Fruit fly (Drosophila melanogaster) whole organism, embryonic: Measurements from ENCODE around the gene Ugt49B2.

Experiments
- Antp ChIP-seq: fragments of 200-800 bp; sonication (Bioruptor generic); optimal IDR thresholded peaks from 3 replicates; lab custom pipeline; 2016; ENCODE audit warnings: missing biosample characterization, missing genetic modification characterization
- CG10267 ChIP-seq: fragments of 200-800 bp; sonication (Bioruptor generic); optimal IDR thresholded peaks from 2 replicates; lab custom pipeline; 2018; ENCODE audit warnings: missing biosample characterization, mild to moderate bottlenecking, missing genetic modification characterization, moderate library complexity
- CG10654 ChIP-seq: fragments of 200-800 bp; sonication (Bioruptor generic); optimal IDR thresholded peaks from 2 replicates; lab custom pipeline; 2016; ENCODE audit warnings: missing biosample characterization, missing genetic modification characterization
- CG12744 ChIP-seq: fragments of 200-800 bp; sonication (Bioruptor generic); optimal IDR thresholded peaks from 2 replicates; lab custom pipeline; 2016; ENCODE audit warnings: missing biosample characterization, missing genetic modification characterization
- CG15011 ChIP-seq: fragments of 200-800 bp; sonication (Bioruptor generic); optimal IDR thresholded peaks from 3 replicates; lab custom pipeline; 2018; ENCODE audit warnings: missing biosample characterization, mild to moderate bottlenecking, missing genetic modification characterization
- CG16815 ChIP-seq: fragments of 200-800 bp; sonication (Bioruptor generic); optimal IDR thresholded peaks from 3 replicates; lab custom pipeline; 2017; ENCODE audit warnings: missing biosample characterization, mild to moderate bottlenecking, missing genetic modification characterization
- CG32532 ChIP-seq: fragments of 200-800 bp; sonication (Bioruptor generic); IDR thresholded peaks from 2 replicates; pipeline ENCODE4 v1.3.6; 2022; ENCODE audit warnings: missing biosample characterization, missing genetic modification characterization
- CG3407 ChIP-seq: fragments of 200-800 bp; sonication (Bioruptor generic); optimal IDR thresholded peaks from 2 replicates; lab custom pipeline; 2018; ENCODE audit warnings: missing biosample characterization, mild to moderate bottlenecking, missing genetic modification characterization
- CG4820 ChIP-seq: fragments of 200-800 bp; sonication (Bioruptor generic); optimal IDR thresholded peaks from 3 replicates; lab custom pipeline; 2016; ENCODE audit warnings: missing biosample characterization, missing genetic modification characterization
- CG6254 ChIP-seq: fragments of 200-800 bp; sonication (Bioruptor generic); optimal IDR thresholded peaks from 3 replicates; lab custom pipeline; 2017; ENCODE audit warnings: mild to moderate bottlenecking, missing biosample characterization, missing genetic modification reagents, missing genetic modification characterization
- CG6689 ChIP-seq: fragments of 200-800 bp; sonication (Bioruptor generic); IDR thresholded peaks from 2 replicates; pipeline ENCODE4 v1.3.6; 2022; ENCODE audit warnings: missing biosample characterization, missing genetic modification characterization
- CG6854 ChIP-seq: fragments of 200-800 bp; sonication (Bioruptor generic); optimal IDR thresholded peaks from 3 replicates; lab custom pipeline; 2017; ENCODE audit warnings: missing biosample characterization, mild to moderate bottlenecking, missing genetic modification characterization
- CG7745 ChIP-seq: fragments of 200-800 bp; sonication (Bioruptor generic); optimal IDR thresholded peaks from 2 replicates; lab custom pipeline; 2018; ENCODE audit warnings: missing biosample characterization, mild to moderate bottlenecking, missing genetic modification characterization, moderate library complexity
- CG8290 ChIP-seq, 3 experiments: fragments of 200-800 bp; sonication (Bioruptor generic); optimal IDR thresholded peaks; 2 replicates each; lab custom pipeline; 2016 to 2019; ENCODE audit warnings: missing biosample characterization in 3 of 3, missing genetic modification characterization in 3 of 3, mild to moderate bottlenecking in 2 of 3, moderate library complexity in 1 of 3
- CG9437 ChIP-seq: fragments of 200-800 bp; sonication (Bioruptor generic); optimal IDR thresholded peaks from 2 replicates; lab custom pipeline; 2018; ENCODE audit warnings: missing biosample characterization, mild to moderate bottlenecking, missing genetic modification characterization
- CG9876 ChIP-seq: fragments of 200-800 bp; sonication (Bioruptor generic); optimal IDR thresholded peaks from 2 replicates; lab custom pipeline; 2016; ENCODE audit warnings: missing biosample characterization, missing genetic modification characterization
- Deaf1 ChIP-seq: fragments of 200-800 bp; optimal IDR thresholded peaks from 3 replicates; lab custom pipeline; 2019; ENCODE audit warnings: missing biosample characterization, mild to moderate bottlenecking, missing genetic modification characterization, moderate library complexity
- Ets65A ChIP-seq: fragments of 200-800 bp; sonication (Bioruptor generic); peaks from one replicate; lab custom pipeline; 2016; ENCODE audit warnings: missing biosample characterization, missing genetic modification characterization
- HHEX ChIP-seq: fragments of 200-800 bp; sonication (Bioruptor generic); optimal IDR thresholded peaks from 3 replicates; lab custom pipeline; 2017; ENCODE audit warnings: missing biosample characterization, mild to moderate bottlenecking, missing genetic modification characterization, missing genetic modification reagents
- HLH54F ChIP-seq: fragments of 200-800 bp; sonication (Bioruptor generic); optimal IDR thresholded peaks from 3 replicates; lab custom pipeline; 2016; ENCODE audit warnings: missing biosample characterization, missing genetic modification characterization
- HLHmδ ChIP-seq: fragments of 200-800 bp; sonication (Bioruptor generic); optimal IDR thresholded peaks from 2 replicates; lab custom pipeline; 2018; ENCODE audit warnings: missing biosample characterization, mild to moderate bottlenecking, missing genetic modification characterization, moderate library complexity
- Hmr ChIP-seq: fragments of 200-800 bp; sonication (Bioruptor generic); optimal IDR thresholded peaks from 3 replicates; lab custom pipeline; 2017; ENCODE audit warnings: mild to moderate bottlenecking, missing biosample characterization, missing genetic modification reagents, missing genetic modification characterization
- Hmx ChIP-seq: fragments of 200-800 bp; sonication (Bioruptor generic); optimal IDR thresholded peaks from 2 replicates; lab custom pipeline; 2016; ENCODE audit warnings: missing biosample characterization, missing genetic modification characterization
- Hr51 ChIP-seq, 2 experiments: fragments of 200-800 bp; sonication (Bioruptor generic); optimal IDR thresholded peaks; 2 replicates in 1 of 2; 3 replicates in 1 of 2; lab custom pipeline; 2016 to 2018; ENCODE audit warnings: missing biosample characterization in 2 of 2, missing genetic modification characterization in 2 of 2, mild to moderate bottlenecking in 1 of 2, moderate library complexity in 1 of 2
- Med ChIP-seq: fragments of 200-800 bp; sonication (Bioruptor generic); peaks from one replicate; lab custom pipeline; 2016; ENCODE audit warnings: missing biosample characterization, missing genetic modification characterization, mild to moderate bottlenecking, inconsistent platforms, moderate library complexity
- Rfx ChIP-seq: fragments of 200-800 bp; sonication (Bioruptor generic); IDR thresholded peaks from 2 replicates; pipeline ENCODE4 v1.3.6; 2022; ENCODE audit warnings: missing biosample characterization, missing genetic modification characterization
- Stat92E ChIP-seq, 3 experiments: fragments of >200 bp in 2 of 3; fragments of 200-800 bp in 1 of 3; sonication (Bioruptor generic) in 1 of 3; optimal IDR thresholded peaks; 2 replicates each; lab custom pipeline; 2017 to 2019; ENCODE audit warnings: missing biosample characterization in 3 of 3, missing genetic modification characterization in 3 of 3, mild to moderate bottlenecking in 1 of 3, moderate library complexity in 1 of 3
- Vsx1 ChIP-seq: fragments of 200-800 bp; sonication (Bioruptor generic); optimal IDR thresholded peaks from 2 replicates; lab custom pipeline; 2017; ENCODE audit warnings: missing biosample characterization, mild to moderate bottlenecking, missing genetic modification characterization, missing genetic modification reagents
- bab2 ChIP-seq: fragments of 200-800 bp; sonication (Bioruptor generic); optimal IDR thresholded peaks from 2 replicates; lab custom pipeline; 2016; ENCODE audit warnings: missing biosample characterization, missing genetic modification characterization
- bbx ChIP-seq: fragments of 200-800 bp; sonication (Bioruptor generic); IDR thresholded peaks from 2 replicates; pipeline ENCODE4 v1.3.6; 2022; ENCODE audit warnings: missing biosample characterization, missing genetic modification characterization; ENCODE audit not compliant: partially characterized antibody
- br ChIP-seq: fragments of >200 bp; optimal IDR thresholded peaks from 2 replicates; lab custom pipeline; 2017
- chinmo ChIP-seq: fragments of 200-800 bp; sonication (Bioruptor generic); IDR thresholded peaks from 4 replicates; pipeline ENCODE4 v1.3.6; 2022; ENCODE audit warnings: missing biosample characterization, missing genetic modification characterization; ENCODE audit not compliant: partially characterized antibody
- crol ChIP-seq: fragments of 200-800 bp; sonication (Bioruptor generic); IDR thresholded peaks from 2 replicates; pipeline ENCODE4 v1.3.6; 2022; ENCODE audit warnings: missing biosample characterization, missing genetic modification characterization
- eyg ChIP-seq: fragments of 200-800 bp; sonication (Bioruptor generic); optimal IDR thresholded peaks from 3 replicates; lab custom pipeline; 2016; ENCODE audit warnings: missing biosample characterization, missing genetic modification characterization
- fd96Cb ChIP-seq: fragments of 200-800 bp; sonication (Bioruptor generic); optimal IDR thresholded peaks from 2 replicates; lab custom pipeline; 2018; ENCODE audit warnings: missing biosample characterization, mild to moderate bottlenecking, missing genetic modification characterization, moderate library complexity
- fu2 ChIP-seq: fragments of 200-800 bp; sonication (Bioruptor generic); optimal IDR thresholded peaks from 2 replicates; lab custom pipeline; 2016; ENCODE audit warnings: missing biosample characterization, missing genetic modification characterization
- grn ChIP-seq: fragments of 200-800 bp; sonication (Bioruptor generic); optimal IDR thresholded peaks from 3 replicates; lab custom pipeline; 2017; ENCODE audit warnings: missing biosample characterization, missing genetic modification characterization
- insv ChIP-seq, 2 experiments: fragments of 200-800 bp; sonication (Bioruptor generic); optimal IDR thresholded peaks; 3 replicates each; lab custom pipeline; 2016 to 2018; ENCODE audit warnings: missing biosample characterization in 2 of 2, missing genetic modification characterization in 2 of 2
- jing ChIP-seq: fragments of 200-800 bp; sonication (Bioruptor generic); optimal IDR thresholded peaks from 2 replicates; lab custom pipeline; 2018; ENCODE audit warnings: missing biosample characterization, mild to moderate bottlenecking, missing genetic modification characterization
- lab ChIP-seq: fragments of 200-800 bp; sonication (Bioruptor generic); optimal IDR thresholded peaks from 3 replicates; lab custom pipeline; 2017; ENCODE audit warnings: missing biosample characterization, missing genetic modification characterization, mild to moderate bottlenecking, moderate library complexity, missing genetic modification reagents
- lbe ChIP-seq: fragments of 200-800 bp; sonication (Bioruptor generic); optimal IDR thresholded peaks from 2 replicates; lab custom pipeline; 2016; ENCODE audit warnings: missing biosample characterization, mild to moderate bottlenecking, missing genetic modification characterization
- nau ChIP-seq: fragments of 200-800 bp; sonication (Bioruptor generic); optimal IDR thresholded peaks from 3 replicates; lab custom pipeline; 2017; ENCODE audit warnings: missing biosample characterization, mild to moderate bottlenecking, missing genetic modification characterization, missing genetic modification reagents
- oc ChIP-seq: fragments of 200-800 bp; sonication (Bioruptor generic); optimal IDR thresholded peaks from 2 replicates; lab custom pipeline; 2018; ENCODE audit warnings: missing biosample characterization, mild to moderate bottlenecking, missing genetic modification characterization, moderate library complexity
- org-1 ChIP-seq: fragments of 200-800 bp; sonication (Bioruptor generic); optimal IDR thresholded peaks from 2 replicates; lab custom pipeline; 2017; ENCODE audit warnings: missing biosample characterization, missing genetic modification characterization
- pan ChIP-seq, 4 experiments: fragments of >200 bp in 3 of 4; fragments of 200-800 bp in 1 of 4; sonication (Bioruptor generic) in 1 of 4; optimal IDR thresholded peaks in 3 of 4; IDR thresholded peaks in 1 of 4; 2 replicates each; pipeline versions ENCODE4 v1.3.6 to Lab custom; 2017 to 2022; ENCODE audit warnings: missing biosample characterization in 2 of 4, missing genetic modification characterization in 2 of 4, mixed read lengths in 1 of 4
- tio ChIP-seq: fragments of 200-800 bp; sonication (Bioruptor generic); optimal IDR thresholded peaks from 2 replicates; lab custom pipeline; 2017; ENCODE audit warnings: missing biosample characterization, missing genetic modification characterization, inconsistent platforms
- vfl ChIP-seq: fragments of 200-800 bp; sonication (Bioruptor generic); optimal IDR thresholded peaks from 2 replicates; lab custom pipeline; 2016; ENCODE audit warnings: missing biosample characterization, missing genetic modification characterization
- z ChIP-seq: fragments of 200-800 bp; sonication (Bioruptor generic); IDR thresholded peaks from 3 replicates; pipeline ENCODE4 v1.3.6; 2022; ENCODE audit warnings: missing biosample characterization, missing genetic modification characterization

Gene Ugt49B2

dm6 chr3R:21419932-21420331, 20.4 kb upstream of the Ugt49B2 start (continued):
- TF ChIP-seq CG9876 (GFP tag; lab: Kevin White, UChicago) (no peak), fd96Cb (tag; lab: Kevin White, UChicago) (peak; percentile 65), CG16815 (GFP tag; lab: Kevin White, UChicago) (peak; percentile 19), nau (GFP tag; lab: Kevin White, UChicago) (no peak), CG3407 (GFP tag; lab: Kevin White, UChicago) (no peak), HLHmδ (GFP tag; lab: Kevin White, UChicago) (no peak), org-1 (peak; percentile 16), Hmx (no peak), CG10654 (GFP tag; lab: Kevin White, UChicago) (peak; percentile 37), CG6854 (GFP tag; lab: Kevin White, UChicago) (peak; percentile 20), br (lab: Kevin White, UChicago) (no peak), CG15011 (GFP tag; lab: Kevin White, UChicago) (peak; percentile 29), HHEX (GFP tag; lab: Kevin White, UChicago) (peak; percentile 33), bab2 (no peak), jing (GFP tag; lab: Kevin White, UChicago) (no peak), CG12744 (GFP tag; lab: Kevin White, UChicago) (no peak), CG7745 (tag; lab: Kevin White, UChicago) (no peak), HLH54F (no peak), CG10267 (peak; percentile 71)

DNA sequence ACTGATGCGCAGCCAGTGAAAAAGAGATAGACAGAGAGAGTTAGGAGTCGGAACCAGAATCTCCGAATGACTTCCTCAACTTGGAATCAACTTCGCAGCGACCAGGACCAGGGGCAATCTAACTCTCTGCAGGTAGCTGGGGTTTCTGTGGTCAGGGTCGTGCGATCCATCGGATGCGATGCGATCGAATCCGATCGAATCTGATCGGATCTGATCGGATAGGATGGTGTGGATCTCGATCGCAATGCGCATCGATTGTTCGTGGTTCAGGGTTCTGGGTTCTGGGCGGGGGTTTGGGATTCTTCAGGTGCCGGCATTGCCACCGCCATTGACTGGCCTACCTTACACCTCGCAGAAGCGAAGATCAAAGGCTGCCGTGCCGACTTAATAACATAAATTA, 19.7 kb upstream of the Ugt49B2 start:
- TF ChIP-seq insv (GFP tag; optimal IDR thresholded peaks at IDR 0.05; lab: Kevin White, UChicago), result peak in 1 of 2 experiments; percentile 45
- TF ChIP-seq tio (GFP tag; lab: Kevin White, UChicago), result no peak
- TF ChIP-seq grn (GFP tag; lab: Kevin White, UChicago), result peak; percentile 95

DNA sequence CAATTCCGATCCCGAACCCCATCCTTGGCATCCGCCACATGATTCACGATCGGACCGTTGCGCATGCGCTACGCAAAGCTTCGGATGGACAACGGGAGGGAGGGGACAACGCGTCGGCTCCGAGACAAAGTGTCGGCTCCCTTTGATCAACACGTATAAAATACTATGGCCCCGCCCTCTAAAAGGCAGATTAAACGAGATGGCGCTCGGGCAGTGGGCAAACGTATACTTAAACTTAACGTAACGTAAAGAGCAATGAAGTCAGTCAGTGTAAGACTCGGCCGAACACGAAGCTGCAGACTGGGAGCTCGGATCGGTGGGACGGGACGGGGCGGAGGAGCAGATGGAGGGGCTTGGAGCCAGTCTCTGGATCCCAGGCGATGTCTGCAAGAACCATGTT, 17.3 kb upstream of the Ugt49B2 start:
- TF ChIP-seq Stat92E (GFP tag; optimal IDR thresholded peaks at IDR 0.05; lab: Kevin White, UChicago) (no peak), CG4820 (no peak), CG9437 (GFP tag; lab: Kevin White, UChicago) (peak; percentile 62), Rfx (GFP tag; lab: Robert Waterston, UW) (no peak), Hmr (GFP tag; lab: Kevin White, UChicago) (no peak), z (GFP tag; lab: Robert Waterston, UW) (no peak), Med (GFP tag; lab: Kevin White, UChicago) (peak; percentile 45), Deaf1 (tag; lab: Kevin White, UChicago) (peak; percentile 28), chinmo (GFP tag; lab: Robert Waterston, UW) (no peak), CG6689 (GFP tag; lab: Robert Waterston, UW) (no peak), CG32532 (GFP tag; lab: Robert Waterston, UW) (no peak), Hr51 (GFP tag; optimal IDR thresholded peaks at IDR 0.05; lab: Kevin White, UChicago) (no peak), Antp (GFP tag; lab: Kevin White, UChicago) (no peak), fu2 (GFP tag; lab: Kevin White, UChicago) (no peak), Vsx1 (GFP tag; lab: Kevin White, UChicago) (no peak), CG8290 (GFP tag; optimal IDR thresholded peaks at IDR 0.05; lab: Kevin White, UChicago) (no peak), CG8290 (tag; optimal IDR thresholded peaks at IDR 0.05; lab: Kevin White, UChicago) (no peak), lbe (GFP tag; lab: Kevin White, UChicago) (no peak), CG6254 (GFP tag; lab: Kevin White, UChicago) (no peak), crol (GFP tag; lab: Robert Waterston, UW) (0 out of 2 replicates have a peak, but pooled peaks have one; percentile 23), eyg (no peak), oc (peak; percentile 60), lab (GFP tag; lab: Kevin White, UChicago) (no peak), bbx (no peak), vfl (no peak), pan (optimal IDR thresholded peaks at IDR 0.05; lab: Kevin White, UChicago) (no peak), pan (GFP tag; optimal IDR thresholded peaks at IDR 0.05 in 1 of 2, IDR thresholded peaks at IDR 0.05 in 1 of 2) (peak in 1 of 2 experiments; percentile 55), Ets65A (GFP tag; lab: Kevin White, UChicago) (peak; percentile 15)
